Worm (Caenorhabditis elegans) whole organism, early embryonic: ENCODE data around the gene puf-5.

Experiments
- ama-1 ChIP-seq: fragments of 150-350 bp; optimal IDR thresholded peaks from 2 replicates; lab custom pipeline; 2014
- ceh-13 ChIP-seq: fragments of 200-800 bp; sonication (Bioruptor generic); optimal IDR thresholded peaks from 2 replicates; lab custom pipeline; 2018; ENCODE audit warnings: mild to moderate bottlenecking, missing genetic modification characterization, missing compliant biosample characterization
- ets-7 ChIP-seq: sonication (generic microtip); optimal IDR thresholded peaks from 2 replicates; lab custom pipeline; 2016; ENCODE audit warnings: missing genotype, missing genetic modification characterization, missing compliant biosample characterization
- hmg-4 ChIP-seq: fragments of 200-800 bp; sonication (Bioruptor generic); optimal IDR thresholded peaks from 2 replicates; lab custom pipeline; 2018; ENCODE audit warnings: mild to moderate bottlenecking, missing genetic modification characterization, missing compliant biosample characterization

DNA sequence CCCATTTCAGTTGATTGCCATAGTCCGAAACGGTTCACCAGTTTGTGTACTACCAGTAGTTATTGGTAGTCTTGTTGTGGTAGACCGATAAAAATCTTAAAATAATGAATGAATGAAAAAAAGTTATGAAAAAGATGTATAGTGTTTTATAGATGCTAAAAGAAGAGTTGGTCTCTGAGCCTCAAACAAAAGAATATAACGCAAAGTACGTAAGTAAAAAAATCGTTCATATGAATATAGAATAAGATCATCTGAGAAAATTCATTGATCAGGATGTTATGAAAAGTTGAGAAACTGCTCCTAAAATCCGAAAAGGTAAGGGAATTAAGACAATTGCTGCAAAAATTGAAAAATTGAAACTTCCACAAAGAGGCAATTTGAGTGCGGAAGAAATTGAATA is 42.2 kb downstream of the puf-5 start, which contains the start of gene chhy-1:
- TF ChIP-seq ets-7 (tag; lab: Kevin White, UChicago) (no peak), ama-1 (lab: Kevin White, UChicago) (no peak), hmg-4 (GFP tag; lab: Kevin White, UChicago) (no peak), ceh-13 (GFP tag; lab: Kevin White, UChicago) (no peak)
